Worm (Caenorhabditis elegans) whole organism, late embryonic: Measurements from ENCODE around the gene K03A11.6.

ENCODE experiments used
- C08G9.2 ChIP-seq: sonication (generic microtip); optimal IDR thresholded peaks from 2 replicates; lab custom pipeline; 2016; ENCODE audit warnings: mild to moderate bottlenecking, missing genetic modification characterization, moderate library complexity, missing compliant biosample characterization
- C38D4.7 ChIP-seq: fragments of 200-800 bp; sonication (Bioruptor generic); optimal IDR thresholded peaks from 2 replicates; lab custom pipeline; 2018; ENCODE audit warnings: mild to moderate bottlenecking, missing genetic modification characterization, moderate library complexity, missing compliant biosample characterization
- F13H6.1 ChIP-seq: sonication (generic microtip); optimal IDR thresholded peaks from 2 replicates; lab custom pipeline; 2016; ENCODE audit warnings: missing genetic modification characterization, missing compliant biosample characterization
- K02D7.2 ChIP-seq: sonication (generic microtip); optimal IDR thresholded peaks from 2 replicates; lab custom pipeline; 2017; ENCODE audit warnings: mild to moderate bottlenecking, missing genetic modification characterization, missing compliant biosample characterization
- Y22D7AL.16 ChIP-seq: sonication (generic microtip); optimal IDR thresholded peaks from 2 replicates; lab custom pipeline; 2016; ENCODE audit warnings: missing genetic modification characterization, missing compliant biosample characterization
- ama-1 ChIP-seq: fragments of 150-350 bp; optimal IDR thresholded peaks from 2 replicates; lab custom pipeline; 2014
- ceh-14 ChIP-seq: sonication (generic microtip); optimal IDR thresholded peaks from 2 replicates; lab custom pipeline; 2016; ENCODE audit warnings: missing genotype, missing genetic modification characterization, missing compliant biosample characterization
- ceh-18 ChIP-seq: sonication (generic microtip); optimal IDR thresholded peaks from 2 replicates; lab custom pipeline; 2016; ENCODE audit warnings: missing genetic modification characterization, missing compliant biosample characterization
- ceh-22 ChIP-seq: sonication (generic microtip); optimal IDR thresholded peaks from 2 replicates; lab custom pipeline; 2017; ENCODE audit warnings: missing biosample characterization, missing genetic modification characterization
- ceh-24 ChIP-seq: sonication (generic microtip); optimal IDR thresholded peaks from 2 replicates; lab custom pipeline; 2016; ENCODE audit warnings: mild to moderate bottlenecking, missing genetic modification characterization, missing compliant biosample characterization
- ceh-34 ChIP-seq: sonication (generic microtip); optimal IDR thresholded peaks from 2 replicates; lab custom pipeline; 2016; ENCODE audit warnings: mild to moderate bottlenecking, missing genetic modification characterization, missing compliant biosample characterization
- ceh-48 ChIP-seq: sonication (generic microtip); optimal IDR thresholded peaks from 2 replicates; lab custom pipeline; 2016; ENCODE audit warnings: missing genetic modification characterization, inconsistent platforms, missing compliant biosample characterization
- ceh-9 ChIP-seq: sonication (generic microtip); optimal IDR thresholded peaks from 2 replicates; lab custom pipeline; 2016; ENCODE audit warnings: mild to moderate bottlenecking, missing genetic modification characterization, inconsistent platforms, missing compliant biosample characterization
- dve-1 ChIP-seq: sonication (generic microtip); optimal IDR thresholded peaks from 2 replicates; lab custom pipeline; 2017; ENCODE audit warnings: antibody characterized with exemption, mild to moderate bottlenecking, missing genetic modification characterization, missing compliant biosample characterization
- elt-2 ChIP-seq: sonication (generic microtip); optimal IDR thresholded peaks from 2 replicates; lab custom pipeline; 2016; ENCODE audit warnings: missing genetic modification reagents, missing genetic modification characterization, missing compliant biosample characterization
- elt-4 ChIP-seq: sonication (generic microtip); optimal IDR thresholded peaks from 2 replicates; lab custom pipeline; 2016; ENCODE audit warnings: missing genetic modification characterization, missing compliant biosample characterization
- eyg-1 ChIP-seq: sonication (generic microtip); optimal IDR thresholded peaks from 2 replicates; lab custom pipeline; 2016; ENCODE audit warnings: missing genotype, missing genetic modification characterization, missing compliant biosample characterization
- fkh-10 ChIP-seq: fragments of 150-350 bp; optimal IDR thresholded peaks from 2 replicates; lab custom pipeline; 2014; ENCODE audit warnings: missing biosample characterization, missing genetic modification reagents, missing genetic modification characterization
- gmeb-2 ChIP-seq: sonication (generic microtip); optimal IDR thresholded peaks from 2 replicates; lab custom pipeline; 2016; ENCODE audit warnings: missing genetic modification characterization, inconsistent platforms, missing compliant biosample characterization
- hlh-13 ChIP-seq: fragments of 200-800 bp; sonication (Bioruptor generic); optimal IDR thresholded peaks from 2 replicates; lab custom pipeline; 2018; ENCODE audit warnings: mild to moderate bottlenecking, missing genetic modification characterization, missing compliant biosample characterization
- hlh-15 ChIP-seq: sonication (generic microtip); optimal IDR thresholded peaks from 2 replicates; lab custom pipeline; 2016; ENCODE audit warnings: missing genetic modification characterization, missing compliant biosample characterization
- lim-6 ChIP-seq: sonication (generic microtip); optimal IDR thresholded peaks from 2 replicates; lab custom pipeline; 2016; ENCODE audit warnings: missing genetic modification characterization, missing compliant biosample characterization
- mec-3 ChIP-seq: sonication (generic microtip); optimal IDR thresholded peaks from 2 replicates; lab custom pipeline; 2016; ENCODE audit warnings: borderline replicate concordance, missing genetic modification characterization, missing compliant biosample characterization
- nfya-1 ChIP-seq: sonication (generic microtip); optimal IDR thresholded peaks from 2 replicates; lab custom pipeline; 2017; ENCODE audit warnings: missing genetic modification characterization, mild to moderate bottlenecking, missing compliant biosample characterization, antibody characterized with exemption, moderate library complexity
- nhr-232 ChIP-seq: sonication (generic microtip); optimal IDR thresholded peaks from 2 replicates; lab custom pipeline; 2016; ENCODE audit warnings: missing genetic modification characterization, missing compliant biosample characterization
- odd-2 ChIP-seq: sonication (generic microtip); optimal IDR thresholded peaks from 2 replicates; lab custom pipeline; 2017; ENCODE audit warnings: antibody characterized with exemption, mild to moderate bottlenecking, missing genetic modification characterization, missing compliant biosample characterization
- pag-3 ChIP-seq: sonication (generic microtip); optimal IDR thresholded peaks from 2 replicates; lab custom pipeline; 2016; ENCODE audit warnings: missing compliant biosample characterization, missing genetic modification characterization, borderline replicate concordance
- pat-9 ChIP-seq: fragments of 200-800 bp; sonication (Bioruptor generic); optimal IDR thresholded peaks from 2 replicates; lab custom pipeline; 2018; ENCODE audit warnings: mild to moderate bottlenecking, missing genetic modification characterization, moderate library complexity, missing compliant biosample characterization
- pax-1 ChIP-seq: fragments of 150-350 bp; optimal IDR thresholded peaks from 2 replicates; lab custom pipeline; 2014; ENCODE audit warnings: missing biosample characterization, missing genetic modification characterization
- pha-4 ChIP-seq: fragments of 150-350 bp; optimal IDR thresholded peaks from 2 replicates; lab custom pipeline; 2018; ENCODE audit warnings: missing biosample characterization, missing genetic modification reagents, missing genetic modification characterization
- pqm-1 ChIP-seq: sonication (generic microtip); optimal IDR thresholded peaks from 2 replicates; lab custom pipeline; 2016; ENCODE audit warnings: missing genetic modification characterization, missing compliant biosample characterization
- pros-1 ChIP-seq: fragments of 150-350 bp; optimal IDR thresholded peaks from 2 replicates; lab custom pipeline; 2014; ENCODE audit warnings: missing biosample characterization, missing genetic modification reagents, missing genetic modification characterization
- ref-2 ChIP-seq: sonication (generic microtip); optimal IDR thresholded peaks from 2 replicates; lab custom pipeline; 2016; ENCODE audit warnings: missing genetic modification characterization, missing compliant biosample characterization
- sdc-2 ChIP-seq: sonication (generic microtip); optimal IDR thresholded peaks from 2 replicates; lab custom pipeline; 2016; ENCODE audit warnings: missing genotype, missing genetic modification characterization, missing compliant biosample characterization
- sox-4 ChIP-seq: sonication (generic microtip); optimal IDR thresholded peaks from 2 replicates; lab custom pipeline; 2017; ENCODE audit warnings: mild to moderate bottlenecking, missing genetic modification characterization, inconsistent platforms, missing compliant biosample characterization
- tbx-2 ChIP-seq: sonication (generic microtip); optimal IDR thresholded peaks from 2 replicates; lab custom pipeline; 2016; ENCODE audit warnings: missing genetic modification characterization, missing compliant biosample characterization
- ztf-16 ChIP-seq: sonication (generic microtip); optimal IDR thresholded peaks from 2 replicates; lab custom pipeline; 2017; ENCODE audit warnings: missing genetic modification characterization, missing compliant biosample characterization

Gene K03A11.6

ce11 chrX:13046324-13046723 lies 9.3 kb upstream of the K03A11.6 start (continued):
- TF ChIP-seq C38D4.7, result peak; percentile 89
- TF ChIP-seq ztf-16 (tag; lab: Kevin White, UChicago), result peak; percentile 83
- TF ChIP-seq hlh-13 (GFP tag; lab: Kevin White, UChicago), result peak; percentile 85
- peak; percentile 42 for TF ChIP-seq elt-4 (tag; lab: Kevin White, UChicago)
- peak; percentile 89 for TF ChIP-seq ceh-18 (tag; lab: Kevin White, UChicago)
- TF ChIP-seq fkh-10 (GFP tag; lab: Kevin White, UChicago), result peak; percentile 28
- TF ChIP-seq pat-9, result peak; percentile 84
- TF ChIP-seq ceh-9, result peak; percentile 60
- peak; percentile 92 for TF ChIP-seq sdc-2
- peak; percentile 88 for TF ChIP-seq F13H6.1 (tag; lab: Kevin White, UChicago)
- peak; percentile 94 for TF ChIP-seq sox-4 (tag; lab: Kevin White, UChicago)
- peak; percentile 94 for TF ChIP-seq ceh-34 (tag; lab: Kevin White, UChicago)

ce11 chrX:13048258-13048657 lies 7.4 kb upstream of the K03A11.6 start, which contains the start of gene C53C7.3:
Gene C53C7.3 (plus strand): TSS chrX:13048558.
- TF ChIP-seq gmeb-2 (tag; lab: Kevin White, UChicago), result no peak
- TF ChIP-seq K02D7.2 (tag; lab: Kevin White, UChicago), result no peak

- no peak for TF ChIP-seq pha-4 (tag; lab: Kevin White, UChicago)
- TF ChIP-seq ceh-22 (tag; lab: Kevin White, UChicago), result no peak
- no peak for TF ChIP-seq ceh-14 (tag; lab: Kevin White, UChicago)
- TF ChIP-seq odd-2 (tag; lab: Kevin White, UChicago), result no peak
- no peak for TF ChIP-seq pqm-1 (tag; lab: Kevin White, UChicago)
- no peak for TF ChIP-seq nhr-232 (tag; lab: Kevin White, UChicago)
- TF ChIP-seq ama-1, result no peak
- TF ChIP-seq ceh-9, result no peak
- TF ChIP-seq sdc-2, result no peak
- no peak for TF ChIP-seq hlh-15 (tag; lab: Kevin White, UChicago)
- TF ChIP-seq mec-3 (tag; lab: Kevin White, UChicago), result no peak
- TF ChIP-seq dve-1 (tag; lab: Kevin White, UChicago), result no peak
- TF ChIP-seq elt-4 (tag; lab: Kevin White, UChicago), result no peak
- TF ChIP-seq C08G9.2 (tag; lab: Kevin White, UChicago), result no peak
- no peak for TF ChIP-seq pax-1 (tag; lab: Kevin White, UChicago)
- TF ChIP-seq ceh-24, result no peak
- no peak for TF ChIP-seq pag-3
- no peak for TF ChIP-seq lim-6 (tag; lab: Kevin White, UChicago)
- no peak for TF ChIP-seq Y22D7AL.16 (tag; lab: Kevin White, UChicago)
- TF ChIP-seq elt-2 (tag; lab: Kevin White, UChicago), result no peak
Measured at ce11 chrX:13051405-13051804, 4.3 kb upstream of the K03A11.6 start, which contains the start of gene K03A11.1. Gene K03A11.1 (plus strand): TSS chrX:13051705.

- TF ChIP-seq elt-2 (tag; lab: Kevin White, UChicago) (peak; percentile 7), ztf-16 (tag; lab: Kevin White, UChicago) (no peak), dve-1 (tag; lab: Kevin White, UChicago) (no peak)
Measured at ce11 chrX:13059984-13060383, 4.3 kb downstream of the K03A11.6 start.

- TF ChIP-seq eyg-1 (tag; lab: Kevin White, UChicago) (no peak), tbx-2 (tag; lab: Kevin White, UChicago) (no peak), nfya-1 (tag; lab: Kevin White, UChicago) (no peak), odd-2 (tag; lab: Kevin White, UChicago) (no peak), ceh-18 (tag; lab: Kevin White, UChicago) (no peak), pros-1 (tag; lab: Kevin White, UChicago) (no peak), mec-3 (tag; lab: Kevin White, UChicago) (no peak), ceh-48 (tag; lab: Kevin White, UChicago) (no peak), ref-2 (tag; lab: Kevin White, UChicago) (no peak)
Measured at ce11 chrX:13061366-13061765, 5.7 kb downstream of the K03A11.6 start.
